Worm (Caenorhabditis elegans) whole organism, L2 larva: ENCODE measurements around the gene Y44A6B.3.

Experiments used
- C34F6.9 ChIP-seq: fragments of 150-350 bp; optimal IDR thresholded peaks from 2 replicates; lab custom pipeline; 2014; ENCODE audit warnings: missing biosample characterization, missing genetic modification characterization
- aly-2 ChIP-seq: fragments of 150-350 bp; optimal IDR thresholded peaks from 2 replicates; lab custom pipeline; 2014; ENCODE audit warnings: missing biosample characterization, missing genetic modification characterization
- blmp-1 ChIP-seq: sonication (generic microtip); optimal IDR thresholded peaks from 2 replicates; lab custom pipeline; 2017; ENCODE audit warnings: missing genetic modification characterization, mild to moderate bottlenecking, missing compliant biosample characterization, antibody characterized with exemption, moderate library complexity; ENCODE audit not compliant: insufficient read depth
- elt-1 ChIP-seq: fragments of 150-350 bp; optimal IDR thresholded peaks from 2 replicates; lab custom pipeline; 2014; ENCODE audit warnings: missing biosample characterization, missing genetic modification characterization
- mbf-1 ChIP-seq: sonication (generic microtip); optimal IDR thresholded peaks from 2 replicates; lab custom pipeline; 2017; ENCODE audit warnings: missing biosample characterization, missing genetic modification characterization
- nhr-11 ChIP-seq: fragments of 150-350 bp; optimal IDR thresholded peaks from 2 replicates; lab custom pipeline; 2014; ENCODE audit warnings: missing biosample characterization, missing genetic modification characterization
- nhr-21 ChIP-seq: fragments of 150-350 bp; optimal IDR thresholded peaks from 2 replicates; lab custom pipeline; 2014; ENCODE audit warnings: missing biosample characterization, missing genetic modification characterization
- nhr-6 ChIP-seq: fragments of 150-350 bp; optimal IDR thresholded peaks from 2 replicates; lab custom pipeline; 2014; ENCODE audit warnings: missing biosample characterization, missing genetic modification characterization
- nhr-77 ChIP-seq: fragments of 150-350 bp; optimal IDR thresholded peaks from 2 replicates; lab custom pipeline; 2014; ENCODE audit warnings: missing biosample characterization, missing genetic modification characterization
- zag-1 ChIP-seq: fragments of 150-350 bp; optimal IDR thresholded peaks from 2 replicates; lab custom pipeline; 2014; ENCODE audit warnings: missing biosample characterization, missing genetic modification characterization
- ztf-4 ChIP-seq: fragments of 150-350 bp; optimal IDR thresholded peaks from 2 replicates; lab custom pipeline; 2014; ENCODE audit warnings: missing biosample characterization, missing genetic modification characterization

DNA sequence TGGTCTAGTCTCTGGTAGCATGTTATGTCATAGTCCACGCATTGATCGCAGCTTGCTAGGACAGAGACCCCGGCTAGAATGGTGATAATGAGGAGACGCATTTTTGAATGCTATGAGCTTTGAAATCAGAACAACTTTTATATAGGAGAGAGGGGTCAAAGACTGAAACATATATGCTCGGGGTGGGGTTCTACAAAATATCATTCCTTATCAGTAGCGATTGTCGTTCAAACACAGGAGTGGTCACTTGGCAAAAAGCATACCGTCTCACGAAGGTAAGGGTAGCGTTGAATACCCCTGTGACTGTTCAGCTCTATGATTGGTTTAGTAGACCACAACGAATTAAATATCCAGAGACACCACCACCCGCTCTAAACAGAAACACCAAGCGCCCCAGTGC lies 41.2 kb downstream of the Y44A6B.3 start, which contains the start of gene F46B3.1:
- TF ChIP-seq C34F6.9 (tag; lab: Kevin White, UChicago) (no peak), aly-2 (tag; lab: Kevin White, UChicago) (no peak), nhr-11 (tag; lab: Kevin White, UChicago) (no peak), elt-1 (tag; lab: Kevin White, UChicago) (no peak), nhr-21 (tag; lab: Kevin White, UChicago) (no peak), nhr-77 (tag; lab: Kevin White, UChicago) (no peak), zag-1 (no peak), ztf-4 (tag; lab: Kevin White, UChicago) (no peak), mbf-1 (no peak), nhr-6 (tag; lab: Kevin White, UChicago) (no peak), blmp-1 (tag; lab: Kevin White, UChicago) (no peak)
